Fruit fly (Drosophila melanogaster): ENCODE data around the gene CG16782.

CG16782 gene

dm6 chrX:3474476-3475439, 14.7 kb upstream of the CG16782 start, which contains the start of gene CG12206 (continued):
- no peak for TF ChIP-seq H2.0 (GFP tag; IDR thresholded peaks at IDR 0.05)
- TF ChIP-seq D (optimal IDR thresholded peaks at IDR 0.05), result no peak
- peak; percentile 33 for TF ChIP-seq D (GFP tag; optimal IDR thresholded peaks at IDR 0.05)
- no peak for TF ChIP-seq GATAe (GFP tag; conservative IDR thresholded peaks at IDR 0.05)
- no peak for TF ChIP-seq CG6683 (GFP tag; optimal IDR thresholded peaks at IDR 0.05)
- peak; percentile 61 for TF ChIP-seq Xrp1 (GFP tag; IDR thresholded peaks at IDR 0.05)
- TF ChIP-seq CG4730 (GFP tag; IDR thresholded peaks at IDR 0.05), result no peak
- TF ChIP-seq pb (GFP tag; optimal IDR thresholded peaks at IDR 0.05), result no peak
- TF ChIP-seq HmgD (GFP tag; optimal IDR thresholded peaks at IDR 0.05), result no peak
- TF ChIP-seq Hsf (GFP tag; optimal IDR thresholded peaks at IDR 0.05), result no peak
- TF ChIP-seq CG9876 (GFP tag; optimal IDR thresholded peaks at IDR 0.05), result no peak
- no peak for TF ChIP-seq Hey (tag; optimal IDR thresholded peaks at IDR 0.05)
- peak; percentile 52 for TF ChIP-seq CG1233 (GFP tag; optimal IDR thresholded peaks at IDR 0.05)
- TF ChIP-seq seq (GFP tag; IDR thresholded peaks at IDR 0.05), result 0 out of 2 replicates have a peak, but pooled peaks have one; percentile 47
- TF ChIP-seq CG12391 (tag; optimal IDR thresholded peaks at IDR 0.05), result peak; percentile 55
- TF ChIP-seq Blimp-1 (GFP tag; optimal IDR thresholded peaks at IDR 0.05), result peak; percentile 46
- TF ChIP-seq sens-2 (GFP tag; IDR thresholded peaks at IDR 0.05), result no peak
- TF ChIP-seq CG9932 (GFP tag; IDR thresholded peaks at IDR 0.05), result peak; percentile 80
- 0 out of 3 replicates have a peak, but pooled peaks have one; percentile 28 for TF ChIP-seq Mrtf (GFP tag; IDR thresholded peaks at IDR 0.05)
- peak; percentile 47 for TF ChIP-seq HHEX (GFP tag; optimal IDR thresholded peaks at IDR 0.05)
- no peak for TF ChIP-seq her (GFP tag; optimal IDR thresholded peaks at IDR 0.05)
- peak; percentile 41 for TF ChIP-seq CG12659 (GFP tag; optimal IDR thresholded peaks at IDR 0.05)
- no peak for TF ChIP-seq MESR4 (GFP tag; optimal IDR thresholded peaks at IDR 0.05)
- no peak for TF ChIP-seq MBD-R2 (GFP tag; IDR thresholded peaks at IDR 0.05)
- peak; percentile 52; the same call in 2 of the 3 replicates for TF ChIP-seq B-H1 (GFP tag; IDR thresholded peaks at IDR 0.05)
- TF ChIP-seq E2f2 (GFP tag; IDR thresholded peaks at IDR 0.05), result peak; percentile 25; the same call in 1 of the 2 replicates
- peak; percentile 42 for TF ChIP-seq cwo (GFP tag; optimal IDR thresholded peaks at IDR 0.05)
- TF ChIP-seq CG14860 (GFP tag; IDR thresholded peaks at IDR 0.05; ENCODE audit: partially characterized antibody), result no peak
- peak; percentile 73 for TF ChIP-seq slbo (GFP tag; IDR thresholded peaks at IDR 0.05)
- no peak for TF ChIP-seq inv (GFP tag; IDR thresholded peaks at IDR 0.05; ENCODE audit: partially characterized antibody)
- TF ChIP-seq CG6175 (GFP tag; IDR thresholded peaks at IDR 0.05), result peak; percentile 93
- peak; percentile 59 for TF ChIP-seq ttk (GFP tag; IDR thresholded peaks at IDR 0.05)
- TF ChIP-seq abd-A (tag; optimal IDR thresholded peaks at IDR 0.05), result peak; percentile 26
- peak; percentile 21 for TF ChIP-seq CG18619 (GFP tag; optimal IDR thresholded peaks at IDR 0.05)
- TF ChIP-seq Stat92E (GFP tag; optimal IDR thresholded peaks at IDR 0.05), result no peak
- TF ChIP-seq CG2889 (GFP tag; IDR thresholded peaks at IDR 0.05), result 0 out of 3 replicates have a peak, but pooled peaks have one; percentile 9
- peak; percentile 74 for TF ChIP-seq Ets65A (GFP tag)
- TF ChIP-seq Adf1 (GFP tag; IDR thresholded peaks at IDR 0.05), result peak; percentile 92
- no peak for TF ChIP-seq CG9797 (GFP tag; optimal IDR thresholded peaks at IDR 0.05)
- TF ChIP-seq CG8924 (tag; optimal IDR thresholded peaks at IDR 0.05), result peak; percentile 61
- no peak for TF ChIP-seq Scr (GFP tag; IDR thresholded peaks at IDR 0.05; ENCODE audit: partially characterized antibody)
- TF ChIP-seq ftz-f1 (GFP tag; optimal IDR thresholded peaks at IDR 0.05), result no peak
- peak; percentile 66 for TF ChIP-seq phol (tag; optimal IDR thresholded peaks at IDR 0.05)
- TF ChIP-seq Camta (GFP tag; optimal IDR thresholded peaks at IDR 0.05), result no peak
- TF ChIP-seq ato (GFP tag; IDR thresholded peaks at IDR 0.05; ENCODE audit: partially characterized antibody), result no peak
- TF ChIP-seq Atf-2 (GFP tag; optimal IDR thresholded peaks at IDR 0.05), result no peak
- no peak for TF ChIP-seq CG2116 (GFP tag; optimal IDR thresholded peaks at IDR 0.05)
- no peak for TF ChIP-seq da (GFP tag; optimal IDR thresholded peaks at IDR 0.05)
